Worm (Caenorhabditis elegans) whole organism, L3 larva: ENCODE measurements around the gene egl-27.
A peak's percentile ranks its signal among the peaks of the same experiment; 100 is the strongest.

ENCODE experiments used
- R02D3.7 ChIP-seq: fragments of 150-350 bp; optimal IDR thresholded peaks from 2 replicates; lab custom pipeline; 2014; ENCODE audit warnings: missing biosample characterization, missing genetic modification characterization
- ZK546.5 ChIP-seq: sonication (generic microtip); optimal IDR thresholded peaks from 2 replicates; lab custom pipeline; 2017; ENCODE audit warnings: missing biosample characterization, missing genetic modification characterization
- aly-2 ChIP-seq: fragments of 150-350 bp; optimal IDR thresholded peaks from 2 replicates; lab custom pipeline; 2014; ENCODE audit warnings: missing biosample characterization, missing genetic modification characterization
- ceh-16 ChIP-seq: sonication (generic microtip); optimal IDR thresholded peaks from 2 replicates; lab custom pipeline; 2017; ENCODE audit warnings: missing biosample characterization, missing genetic modification characterization
- ceh-28 ChIP-seq: fragments of 150-350 bp; optimal IDR thresholded peaks from 2 replicates; lab custom pipeline; 2014; ENCODE audit warnings: missing biosample characterization, missing genetic modification reagents, missing genetic modification characterization
- ceh-9 ChIP-seq: sonication (generic microtip); optimal IDR thresholded peaks from 2 replicates; lab custom pipeline; 2018; ENCODE audit warnings: missing biosample characterization, missing genetic modification characterization
- daf-12 ChIP-seq: fragments of 150-350 bp; optimal IDR thresholded peaks from 2 replicates; lab custom pipeline; 2014; ENCODE audit warnings: missing biosample characterization, missing genetic modification reagents, missing genetic modification characterization
- egl-27 ChIP-seq: sonication (generic microtip); optimal IDR thresholded peaks from 4 replicates; lab custom pipeline; 2017; ENCODE audit warnings: missing biosample characterization, missing genetic modification reagents, missing genetic modification characterization
- egl-5 ChIP-seq: fragments of 150-350 bp; optimal IDR thresholded peaks from 2 replicates; lab custom pipeline; 2017; ENCODE audit warnings: missing biosample characterization, missing genetic modification reagents, missing genetic modification characterization, inconsistent platforms
- elt-1 ChIP-seq: fragments of 150-350 bp; optimal IDR thresholded peaks from 2 replicates; lab custom pipeline; 2014; ENCODE audit warnings: missing biosample characterization, missing genetic modification characterization
- elt-2 ChIP-seq: sonication (generic microtip); optimal IDR thresholded peaks from 2 replicates; lab custom pipeline; 2016; ENCODE audit warnings: missing genetic modification reagents, mild to moderate bottlenecking, missing genetic modification characterization, missing compliant biosample characterization
- elt-3 ChIP-seq, 3 experiments: fragments of 150-350 bp in 1 of 3; sonication (generic microtip) in 2 of 3; optimal IDR thresholded peaks; 2 replicates in 2 of 3; 4 replicates in 1 of 3; lab custom pipeline; 2014 to 2017; ENCODE audit warnings: missing biosample characterization in 3 of 3, missing genetic modification characterization in 3 of 3
- eor-1 ChIP-seq, 2 experiments: fragments of 150-350 bp; optimal IDR thresholded peaks; 2 replicates each; lab custom pipeline; 2014 to 2018; ENCODE audit warnings: missing biosample characterization in 2 of 2, missing genetic modification characterization in 2 of 2
- fkh-10 ChIP-seq: sonication (generic microtip); optimal IDR thresholded peaks from 2 replicates; lab custom pipeline; 2017; ENCODE audit warnings: missing biosample characterization, missing genetic modification reagents, missing genetic modification characterization
- fkh-2 ChIP-seq: fragments of 150-350 bp; optimal IDR thresholded peaks from 2 replicates; lab custom pipeline; 2014; ENCODE audit warnings: missing biosample characterization, missing genetic modification reagents, missing genetic modification characterization
- fos-1 ChIP-seq: fragments of 150-350 bp; optimal IDR thresholded peaks from 2 replicates; lab custom pipeline; 2014; ENCODE audit warnings: missing biosample characterization, missing genetic modification characterization
- hmg-11 ChIP-seq: sonication (generic microtip); optimal IDR thresholded peaks from 2 replicates; lab custom pipeline; 2016; ENCODE audit warnings: missing genetic modification characterization, missing compliant biosample characterization
- jun-1 ChIP-seq: fragments of 150-350 bp; optimal IDR thresholded peaks from 2 replicates; lab custom pipeline; 2014; ENCODE audit warnings: missing biosample characterization, missing genetic modification reagents, missing genetic modification characterization
- lin-15B ChIP-seq: fragments of 150-350 bp; optimal IDR thresholded peaks from 2 replicates; lab custom pipeline; 2014; ENCODE audit warnings: missing biosample characterization, missing genetic modification characterization
- lin-39 ChIP-seq: fragments of 150-350 bp; optimal IDR thresholded peaks from 2 replicates; lab custom pipeline; 2018; ENCODE audit warnings: missing biosample characterization, missing genetic modification reagents, missing genetic modification characterization
- lsy-12 ChIP-seq: sonication (generic microtip); optimal IDR thresholded peaks from 2 replicates; lab custom pipeline; 2016; ENCODE audit warnings: mild to moderate bottlenecking, missing genetic modification characterization, missing compliant biosample characterization
- mdl-1 ChIP-seq: fragments of 150-350 bp; optimal IDR thresholded peaks from 2 replicates; lab custom pipeline; 2014; ENCODE audit warnings: missing biosample characterization, missing genetic modification characterization
- mml-1 ChIP-seq: fragments of 150-350 bp; sonication (generic microtip); optimal IDR thresholded peaks from 3 replicates; lab custom pipeline; 2014; ENCODE audit warnings: missing biosample characterization, missing genetic modification characterization
- nfya-1 ChIP-seq: sonication (generic microtip); optimal IDR thresholded peaks from 2 replicates; lab custom pipeline; 2017; ENCODE audit warnings: missing genetic modification characterization, mild to moderate bottlenecking, missing compliant biosample characterization, antibody characterized with exemption, moderate library complexity; ENCODE audit not compliant: insufficient read depth
- nhr-11 ChIP-seq: fragments of 150-350 bp; optimal IDR thresholded peaks from 2 replicates; lab custom pipeline; 2014; ENCODE audit warnings: missing biosample characterization, missing genetic modification characterization
- nhr-12 ChIP-seq: fragments of 150-350 bp; optimal IDR thresholded peaks from 2 replicates; lab custom pipeline; 2014; ENCODE audit warnings: missing biosample characterization, missing genetic modification characterization
- nhr-23 ChIP-seq: fragments of 150-350 bp; optimal IDR thresholded peaks from 2 replicates; lab custom pipeline; 2014; ENCODE audit warnings: missing biosample characterization, missing genetic modification reagents, missing genetic modification characterization
- nhr-237 ChIP-seq: fragments of 150-350 bp; optimal IDR thresholded peaks from 2 replicates; lab custom pipeline; 2014; ENCODE audit warnings: missing biosample characterization, missing genetic modification characterization
- nhr-25 ChIP-seq: sonication (generic microtip); optimal IDR thresholded peaks from 2 replicates; lab custom pipeline; 2017; ENCODE audit warnings: missing biosample characterization, missing genetic modification characterization
- nhr-28 ChIP-seq: fragments of 150-350 bp; optimal IDR thresholded peaks from 2 replicates; lab custom pipeline; 2014; ENCODE audit warnings: missing biosample characterization, missing genetic modification characterization
- nhr-43 ChIP-seq: sonication (generic microtip); optimal IDR thresholded peaks from 2 replicates; lab custom pipeline; 2016; ENCODE audit warnings: mild to moderate bottlenecking, missing genetic modification characterization, missing compliant biosample characterization; ENCODE audit not compliant: poor library complexity, severe bottlenecking
- nhr-67 ChIP-seq: fragments of 150-350 bp; optimal IDR thresholded peaks from 2 replicates; lab custom pipeline; 2014; ENCODE audit warnings: missing biosample characterization, missing genetic modification characterization
- nhr-76 ChIP-seq: fragments of 150-350 bp; sonication (generic microtip); optimal IDR thresholded peaks from 5 replicates; lab custom pipeline; 2014; ENCODE audit warnings: missing biosample characterization, missing genetic modification characterization
- nhr-77 ChIP-seq: fragments of 150-350 bp; optimal IDR thresholded peaks from 2 replicates; lab custom pipeline; 2014; ENCODE audit warnings: missing biosample characterization, missing genetic modification characterization
- pha-4 ChIP-seq: fragments of 150-350 bp; optimal IDR thresholded peaks from 2 replicates; lab custom pipeline; 2014; ENCODE audit warnings: missing biosample characterization, missing genetic modification reagents, missing genetic modification characterization
- pqm-1 ChIP-seq: fragments of 150-350 bp; optimal IDR thresholded peaks from 2 replicates; lab custom pipeline; 2017; ENCODE audit warnings: missing biosample characterization, missing genetic modification characterization, inconsistent platforms
- sea-2 ChIP-seq: fragments of 150-350 bp; sonication (generic microtip); optimal IDR thresholded peaks from 4 replicates; lab custom pipeline; 2014; ENCODE audit warnings: missing biosample characterization, missing genetic modification reagents, missing genetic modification characterization
- skn-1 ChIP-seq: fragments of 150-350 bp; optimal IDR thresholded peaks from 2 replicates; lab custom pipeline; 2014; ENCODE audit warnings: missing biosample characterization, missing genetic modification characterization
- snpc-4 ChIP-seq: fragments of 150-350 bp; optimal IDR thresholded peaks from 2 replicates; lab custom pipeline; 2014; ENCODE audit warnings: missing biosample characterization, missing genetic modification characterization
- tbx-2 ChIP-seq: sonication (generic microtip); optimal IDR thresholded peaks from 2 replicates; lab custom pipeline; 2016; ENCODE audit warnings: mild to moderate bottlenecking, missing genetic modification characterization, missing compliant biosample characterization
- unc-39 ChIP-seq: sonication (generic microtip); optimal IDR thresholded peaks from 4 replicates; lab custom pipeline; 2017; ENCODE audit warnings: missing biosample characterization, missing genetic modification characterization
- unc-62 ChIP-seq: fragments of 150-350 bp; sonication (generic microtip); optimal IDR thresholded peaks from 4 replicates; lab custom pipeline; 2014; ENCODE audit warnings: missing biosample characterization, missing genetic modification reagents, missing genetic modification characterization
- zag-1 ChIP-seq: fragments of 150-350 bp; optimal IDR thresholded peaks from 2 replicates; lab custom pipeline; 2014; ENCODE audit warnings: missing biosample characterization, missing genetic modification characterization
- ztf-11 ChIP-seq: fragments of 150-350 bp; optimal IDR thresholded peaks from 2 replicates; lab custom pipeline; 2014; ENCODE audit warnings: missing biosample characterization, missing genetic modification characterization
- ztf-4 ChIP-seq: fragments of 150-350 bp; optimal IDR thresholded peaks from 2 replicates; lab custom pipeline; 2014; ENCODE audit warnings: missing biosample characterization, missing genetic modification characterization

egl-27 gene

DNA sequence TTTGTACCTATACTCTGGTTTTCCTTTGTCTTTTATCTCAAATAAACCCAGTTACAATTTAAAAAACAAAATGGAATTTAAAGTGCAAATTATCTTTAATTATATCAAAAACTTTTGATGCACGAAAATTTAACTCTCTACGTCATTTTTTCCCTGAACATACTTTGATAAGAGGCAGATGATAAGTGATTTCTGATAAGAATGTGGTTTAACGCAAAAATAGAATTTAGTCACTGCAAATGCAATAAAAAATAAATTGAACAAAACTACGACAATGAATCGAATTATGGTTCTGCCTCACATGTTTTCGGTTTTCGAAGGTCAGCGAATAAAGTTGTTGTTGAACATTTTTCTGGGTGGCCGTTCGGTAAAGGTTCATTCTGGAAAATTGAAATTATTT lies 13.0 kb upstream of the egl-27 start:
- peak; percentile 44 for TF ChIP-seq pha-4 (tag; lab: Kevin White, UChicago)
- no peak for TF ChIP-seq lin-39 (tag; lab: Kevin White, UChicago)
- TF ChIP-seq nfya-1 (tag; lab: Kevin White, UChicago), result no peak
- peak; percentile 88 for TF ChIP-seq elt-2 (tag; lab: Kevin White, UChicago)
- peak; percentile 95 for TF ChIP-seq pqm-1
- TF ChIP-seq ztf-11, result no peak
- TF ChIP-seq jun-1 (tag; lab: Kevin White, UChicago), result peak; percentile 32
- no peak for TF ChIP-seq fkh-10
- TF ChIP-seq ceh-16 (tag; lab: Kevin White, UChicago), result no peak
- TF ChIP-seq elt-3 (tag; optimal IDR thresholded peaks at IDR 0.05; lab: Kevin White, UChicago), result peak in 1 of 3 experiments; percentile 51
- TF ChIP-seq nhr-12, result no peak

ce11 chrII:6822347-6822746 lies 12.5 kb upstream of the egl-27 start:
- TF ChIP-seq nhr-28 (tag; lab: Kevin White, UChicago), result no peak
- peak in 1 of 3 experiments; percentile 69 for TF ChIP-seq elt-3 (tag; optimal IDR thresholded peaks at IDR 0.05; lab: Kevin White, UChicago)
- no peak for TF ChIP-seq ceh-9 (tag; lab: Kevin White, UChicago)
- peak; percentile 85 for TF ChIP-seq elt-2 (tag; lab: Kevin White, UChicago)
- TF ChIP-seq tbx-2, result no peak
- TF ChIP-seq skn-1 (tag; lab: Kevin White, UChicago), result no peak
- peak; percentile 89 for TF ChIP-seq unc-62 (GFP tag; lab: Kevin White, UChicago)
- no peak for TF ChIP-seq hmg-11 (tag; lab: Kevin White, UChicago)
- TF ChIP-seq snpc-4 (tag; lab: Kevin White, UChicago), result no peak
- peak; percentile 14 for TF ChIP-seq nhr-77
- peak; percentile 31 for TF ChIP-seq nhr-43
- TF ChIP-seq R02D3.7 (tag; lab: Kevin White, UChicago), result peak; percentile 8
- TF ChIP-seq mdl-1, result peak; percentile 29
- no peak for TF ChIP-seq nhr-76
- TF ChIP-seq lin-39 (tag; lab: Kevin White, UChicago), result no peak
- TF ChIP-seq fkh-10, result no peak
- peak; percentile 69 for TF ChIP-seq nfya-1 (tag; lab: Kevin White, UChicago)
- TF ChIP-seq nhr-25 (tag; lab: Kevin White, UChicago), result peak; percentile 82
- TF ChIP-seq jun-1 (tag; lab: Kevin White, UChicago), result peak; percentile 6
- peak; percentile 67 for TF ChIP-seq pqm-1
- no peak for TF ChIP-seq ZK546.5 (tag; lab: Kevin White, UChicago)
- TF ChIP-seq elt-1 (tag; lab: Kevin White, UChicago), result peak; percentile 96
- peak; percentile 34 for TF ChIP-seq egl-27 (tag; lab: Kevin White, UChicago)
- peak; percentile 21 for TF ChIP-seq nhr-11
- TF ChIP-seq nhr-23 (tag; lab: Kevin White, UChicago), result peak; percentile 80
- peak; percentile 90 for TF ChIP-seq egl-5 (tag; lab: Kevin White, UChicago)
- TF ChIP-seq ceh-16 (tag; lab: Kevin White, UChicago), result no peak
- TF ChIP-seq pha-4 (tag; lab: Kevin White, UChicago), result no peak
- no peak for TF ChIP-seq mml-1
- TF ChIP-seq nhr-237 (tag; lab: Kevin White, UChicago), result no peak

ce11 chrII:6823233-6823632 lies 11.6 kb upstream of the egl-27 start:
- TF ChIP-seq daf-12 (tag; lab: Kevin White, UChicago) (no peak), unc-62 (GFP tag; lab: Kevin White, UChicago) (peak; percentile 98), nhr-11 (no peak), ztf-4 (tag; lab: Kevin White, UChicago) (no peak), eor-1 (tag; optimal IDR thresholded peaks at IDR 0.05; lab: Kevin White, UChicago) (no peak), mml-1 (no peak), nfya-1 (tag; lab: Kevin White, UChicago) (peak; percentile 53), fkh-2 (no peak), sea-2 (GFP tag; lab: Kevin White, UChicago) (no peak), snpc-4 (tag; lab: Kevin White, UChicago) (peak; percentile 35), zag-1 (no peak), lin-39 (tag; lab: Kevin White, UChicago) (peak; percentile 99), unc-39 (no peak), ztf-11 (no peak), R02D3.7 (tag; lab: Kevin White, UChicago) (no peak), nhr-28 (tag; lab: Kevin White, UChicago) (no peak), pqm-1 (no peak), lin-15B (no peak), aly-2 (no peak), nhr-23 (tag; lab: Kevin White, UChicago) (no peak), tbx-2 (no peak), nhr-43 (peak; percentile 34), pha-4 (tag; lab: Kevin White, UChicago) (no peak), nhr-25 (tag; lab: Kevin White, UChicago) (peak; percentile 42), ZK546.5 (tag; lab: Kevin White, UChicago) (no peak), elt-1 (tag; lab: Kevin White, UChicago) (peak; percentile 84), fos-1 (tag; lab: Kevin White, UChicago) (no peak), fkh-10 (no peak), nhr-67 (tag; lab: Kevin White, UChicago) (no peak), nhr-237 (tag; lab: Kevin White, UChicago) (no peak), ceh-9 (tag; lab: Kevin White, UChicago) (no peak), egl-27 (tag; lab: Kevin White, UChicago) (no peak), nhr-77 (no peak), elt-2 (tag; lab: Kevin White, UChicago) (no peak), lsy-12 (tag; lab: Kevin White, UChicago) (no peak), ceh-28 (no peak), skn-1 (tag; lab: Kevin White, UChicago) (no peak), hmg-11 (tag; lab: Kevin White, UChicago) (peak; percentile 39)
